Worm (Caenorhabditis elegans) whole organism, young adult: ENCODE results near the gene prk-2.

Experiments
- B0019.2 ChIP-seq: fragments of 200-800 bp; sonication (Bioruptor generic); conservative IDR thresholded peaks from 2 replicates; pipeline ENCODE4 v1.3.6; 2022; ENCODE audit warnings: missing genetic modification reagents, missing genetic modification characterization, missing compliant biosample characterization
- B0261.1 ChIP-seq: sonication (generic microtip); optimal IDR thresholded peaks from 2 replicates; lab custom pipeline; 2016; ENCODE audit warnings: mild to moderate bottlenecking, missing genetic modification characterization, moderate library complexity, missing compliant biosample characterization
- B0336.3 ChIP-seq: fragments of 200-800 bp; sonication (Bioruptor generic); IDR thresholded peaks from 2 replicates; pipeline ENCODE4 v1.3.6; 2022; ENCODE audit warnings: missing genetic modification characterization, missing compliant biosample characterization
- C06A6.2 ChIP-seq: fragments of 200-800 bp; sonication (Bioruptor generic); conservative IDR thresholded peaks from 2 replicates; pipeline ENCODE4 v1.3.6; 2022; ENCODE audit warnings: missing genetic modification characterization, missing compliant biosample characterization
- F23B12.7 ChIP-seq: sonication (generic microtip); optimal IDR thresholded peaks from 2 replicates; lab custom pipeline; 2017; ENCODE audit warnings: missing genetic modification characterization, mild to moderate bottlenecking, missing compliant biosample characterization, antibody characterized with exemption, moderate library complexity; ENCODE audit not compliant: insufficient read depth
- F39B2.1 ChIP-seq: fragments of 200-800 bp; sonication (Bioruptor generic); IDR thresholded peaks from 2 replicates; pipeline ENCODE4 v1.3.6; 2022; ENCODE audit warnings: missing genetic modification reagents, missing genetic modification characterization, missing compliant biosample characterization
- F49E8.2 ChIP-seq: sonication (generic microtip); optimal IDR thresholded peaks from 3 replicates; lab custom pipeline; 2017; ENCODE audit warnings: missing genetic modification characterization, mild to moderate bottlenecking, missing compliant biosample characterization, antibody characterized with exemption, moderate library complexity; ENCODE audit not compliant: insufficient read depth
- F57C9.4 ChIP-seq: sonication (generic microtip); optimal IDR thresholded peaks from 2 replicates; lab custom pipeline; 2017; ENCODE audit warnings: mild to moderate bottlenecking, missing genetic modification characterization, missing compliant biosample characterization
- K12H6.12 ChIP-seq: fragments of 200-800 bp; sonication (Bioruptor generic); optimal IDR thresholded peaks from 2 replicates; lab custom pipeline; 2018; ENCODE audit warnings: mild to moderate bottlenecking, missing genetic modification characterization, missing compliant biosample characterization
- T26A5.8 ChIP-seq: sonication (generic microtip); optimal IDR thresholded peaks from 2 replicates; lab custom pipeline; 2016; ENCODE audit warnings: missing genetic modification characterization, missing compliant biosample characterization
- Y53G8AR.9 ChIP-seq: fragments of 200-800 bp; sonication (Bioruptor generic); conservative IDR thresholded peaks from 2 replicates; pipeline ENCODE4 v1.3.6; 2022; ENCODE audit warnings: missing genetic modification reagents, missing genetic modification characterization, missing compliant biosample characterization
- Y79H2A.3 ChIP-seq: fragments of 200-800 bp; sonication (Bioruptor generic); conservative IDR thresholded peaks from 2 replicates; pipeline ENCODE4 v1.3.6; 2022; ENCODE audit warnings: missing genetic modification reagents, missing genetic modification characterization, missing compliant biosample characterization
- akir-1 ChIP-seq: fragments of 200-800 bp; sonication (Bioruptor generic); optimal IDR thresholded peaks from 2 replicates; lab custom pipeline; 2018; ENCODE audit warnings: mild to moderate bottlenecking, missing genetic modification characterization, moderate library complexity, missing compliant biosample characterization
- attf-5 ChIP-seq: fragments of 200-800 bp; sonication (Bioruptor generic); optimal IDR thresholded peaks from 2 replicates; lab custom pipeline; 2018; ENCODE audit warnings: mild to moderate bottlenecking, missing genetic modification characterization, missing compliant biosample characterization
- attf-6 ChIP-seq: fragments of 200-800 bp; sonication (Bioruptor generic); IDR thresholded peaks from 2 replicates; pipeline ENCODE4 v1.3.6; 2022; ENCODE audit warnings: missing genetic modification reagents, missing genetic modification characterization, missing compliant biosample characterization
- cebp-1 ChIP-seq, 2 experiments: fragments of 200-800 bp in 1 of 2; sonication (Bioruptor generic) in 1 of 2; sonication (generic microtip) in 1 of 2; IDR thresholded peaks in 1 of 2; optimal IDR thresholded peaks in 1 of 2; 2 replicates each; pipeline versions ENCODE4 v1.3.6 to Lab custom; 2017 to 2022; ENCODE audit warnings: missing compliant biosample characterization in 2 of 2, missing genetic modification characterization in 2 of 2, mild to moderate bottlenecking in 1 of 2, missing genetic modification reagents in 1 of 2, moderate library complexity in 1 of 2
- cebp-2 ChIP-seq: fragments of 200-800 bp; sonication (Bioruptor generic); IDR thresholded peaks from 2 replicates; pipeline ENCODE4 v1.3.6; 2022; ENCODE audit warnings: missing genetic modification characterization, missing compliant biosample characterization
- ceh-100 ChIP-seq: fragments of 200-800 bp; sonication (Bioruptor generic); IDR thresholded peaks from 2 replicates; pipeline ENCODE4 v1.3.6; 2022; ENCODE audit warnings: missing genetic modification reagents, missing genetic modification characterization, missing compliant biosample characterization
- ceh-40 ChIP-seq: fragments of 200-800 bp; sonication (Bioruptor generic); IDR thresholded peaks from 2 replicates; pipeline ENCODE4 v1.3.6; 2022; ENCODE audit warnings: missing genetic modification characterization, missing compliant biosample characterization
- ceh-91 ChIP-seq: fragments of 200-800 bp; sonication (Bioruptor generic); IDR thresholded peaks from 2 replicates; pipeline ENCODE4 v1.3.6; 2022; ENCODE audit warnings: missing genetic modification reagents, missing genetic modification characterization, missing compliant biosample characterization
- chd-7 ChIP-seq: sonication (generic microtip); optimal IDR thresholded peaks from 2 replicates; lab custom pipeline; 2016; ENCODE audit warnings: mild to moderate bottlenecking, missing genetic modification characterization, moderate library complexity, missing compliant biosample characterization
- dox-1 ChIP-seq: fragments of 200-800 bp; sonication (Bioruptor generic); IDR thresholded peaks from 2 replicates; pipeline ENCODE4 v1.3.6; 2022; ENCODE audit warnings: missing genetic modification reagents, missing genetic modification characterization, missing compliant biosample characterization
- egrh-3 ChIP-seq: fragments of 200-800 bp; sonication (Bioruptor generic); IDR thresholded peaks from 2 replicates; pipeline ENCODE4 v1.3.6; 2022; ENCODE audit warnings: missing genetic modification reagents, missing genetic modification characterization, missing compliant biosample characterization
- ets-4 ChIP-seq: fragments of 200-800 bp; sonication (Bioruptor generic); optimal IDR thresholded peaks from 2 replicates; lab custom pipeline; 2018; ENCODE audit warnings: mild to moderate bottlenecking, missing genetic modification characterization, missing compliant biosample characterization
- him-1 ChIP-seq: sonication (generic microtip); optimal IDR thresholded peaks from 2 replicates; lab custom pipeline; 2016; ENCODE audit warnings: missing genotype, missing genetic modification reagents, missing genetic modification characterization, missing compliant biosample characterization
- hlh-12 ChIP-seq: sonication (generic microtip); optimal IDR thresholded peaks from 2 replicates; lab custom pipeline; 2016; ENCODE audit warnings: missing genetic modification characterization, missing compliant biosample characterization
- hmg-1.2 ChIP-seq: fragments of 200-800 bp; sonication (Bioruptor generic); IDR thresholded peaks from 2 replicates; pipeline ENCODE4 v1.3.6; 2022; ENCODE audit warnings: missing genetic modification reagents, missing genetic modification characterization, missing compliant biosample characterization
- hsf-1 ChIP-seq: fragments of 200-800 bp; sonication (Bioruptor generic); IDR thresholded peaks from 2 replicates; pipeline ENCODE4 v1.3.6; 2022; ENCODE audit warnings: missing genetic modification reagents, missing genetic modification characterization, missing compliant biosample characterization
- lin-26 ChIP-seq: fragments of 200-800 bp; sonication (Bioruptor generic); IDR thresholded peaks from 2 replicates; pipeline ENCODE4 v1.3.6; 2022; ENCODE audit warnings: missing genetic modification reagents, missing genetic modification characterization, missing compliant biosample characterization
- lin-54 ChIP-seq: fragments of 200-800 bp; sonication (Bioruptor generic); optimal IDR thresholded peaks from 2 replicates; lab custom pipeline; 2018; ENCODE audit warnings: mild to moderate bottlenecking, missing genetic modification characterization, missing compliant biosample characterization
- lir-1 ChIP-seq: fragments of 200-800 bp; sonication (Bioruptor generic); conservative IDR thresholded peaks from 2 replicates; pipeline ENCODE4 v1.3.6; 2022; ENCODE audit warnings: missing genetic modification reagents, missing genetic modification characterization, missing compliant biosample characterization
- lsl-1 ChIP-seq: fragments of 200-800 bp; sonication (Bioruptor generic); optimal IDR thresholded peaks from 2 replicates; lab custom pipeline; 2018; ENCODE audit warnings: mild to moderate bottlenecking, missing genetic modification characterization, moderate library complexity, missing compliant biosample characterization
- madf-3 ChIP-seq: fragments of 200-800 bp; sonication (Bioruptor generic); IDR thresholded peaks from 2 replicates; pipeline ENCODE4 v1.3.6; 2022; ENCODE audit warnings: missing genetic modification reagents, missing genetic modification characterization, missing compliant biosample characterization
- mel-28 ChIP-seq: sonication (generic microtip); optimal IDR thresholded peaks from 2 replicates; lab custom pipeline; 2016; ENCODE audit warnings: borderline replicate concordance, mild to moderate bottlenecking, missing genetic modification characterization, missing compliant biosample characterization
- nfya-2 ChIP-seq: fragments of 200-800 bp; sonication (Bioruptor generic); IDR thresholded peaks from 2 replicates; pipeline ENCODE4 v1.3.6; 2022; ENCODE audit warnings: missing genetic modification reagents, missing genetic modification characterization, missing compliant biosample characterization
- nhr-120 ChIP-seq: fragments of 200-800 bp; sonication (Bioruptor generic); IDR thresholded peaks from 2 replicates; pipeline ENCODE4 v1.3.6; 2022; ENCODE audit warnings: missing genetic modification characterization, missing compliant biosample characterization
- nhr-179 ChIP-seq: sonication (generic microtip); optimal IDR thresholded peaks from 2 replicates; lab custom pipeline; 2016; ENCODE audit warnings: mild to moderate bottlenecking, missing genetic modification characterization, missing compliant biosample characterization
- nhr-80 ChIP-seq: sonication (generic microtip); optimal IDR thresholded peaks from 2 replicates; lab custom pipeline; 2016; ENCODE audit warnings: missing genetic modification characterization, missing compliant biosample characterization
- pbrm-1 ChIP-seq: fragments of 200-800 bp; sonication (Bioruptor generic); IDR thresholded peaks from 2 replicates; pipeline ENCODE4 v1.3.6; 2022; ENCODE audit warnings: missing genetic modification reagents, missing genetic modification characterization, missing compliant biosample characterization
- rec-8 ChIP-seq, 2 experiments: sonication (generic microtip); optimal IDR thresholded peaks; 2 replicates each; lab custom pipeline; 2016; ENCODE audit warnings: mild to moderate bottlenecking in 2 of 2, missing genetic modification characterization in 2 of 2, missing genetic modification reagents in 2 of 2, missing genotype in 2 of 2, missing biosample characterization in 1 of 2, missing compliant biosample characterization in 1 of 2, moderate library complexity in 1 of 2
- rpc-1 ChIP-seq, 2 experiments: fragments of 150-350 bp in 1 of 2; sonication (generic microtip) in 1 of 2; optimal IDR thresholded peaks; 2 replicates each; lab custom pipeline; 2014 to 2018; ENCODE audit warnings: missing biosample characterization in 1 of 2, missing genetic modification characterization in 1 of 2, missing genetic modification reagents in 1 of 2, missing genotype in 1 of 2
- somi-1 ChIP-seq: fragments of 200-800 bp; sonication (Bioruptor generic); optimal IDR thresholded peaks from 2 replicates; lab custom pipeline; 2018; ENCODE audit warnings: mild to moderate bottlenecking, missing genetic modification characterization, missing compliant biosample characterization
- sptf-2 ChIP-seq: fragments of 200-800 bp; sonication (Bioruptor generic); optimal IDR thresholded peaks from 2 replicates; lab custom pipeline; 2018; ENCODE audit warnings: mild to moderate bottlenecking, missing genetic modification characterization, missing compliant biosample characterization
- tbx-9 ChIP-seq: sonication (generic microtip); optimal IDR thresholded peaks from 2 replicates; lab custom pipeline; 2016; ENCODE audit warnings: borderline replicate concordance, missing genetic modification characterization, inconsistent platforms, missing compliant biosample characterization
- unc-62 ChIP-seq: fragments of 150-350 bp; optimal IDR thresholded peaks from 2 replicates; lab custom pipeline; 2014; ENCODE audit warnings: missing biosample characterization, missing genetic modification reagents, missing genetic modification characterization
- zim-3 ChIP-seq: sonication (generic microtip); optimal IDR thresholded peaks from 2 replicates; lab custom pipeline; 2017; ENCODE audit warnings: mild to moderate bottlenecking, missing genetic modification characterization, moderate library complexity, missing compliant biosample characterization
- ztf-28 ChIP-seq: fragments of 200-800 bp; sonication (Bioruptor generic); IDR thresholded peaks from 2 replicates; pipeline ENCODE4 v1.3.6; 2022; ENCODE audit warnings: missing genetic modification reagents, missing genetic modification characterization, missing compliant biosample characterization
- ztf-3 ChIP-seq: fragments of 200-800 bp; sonication (Bioruptor generic); optimal IDR thresholded peaks from 2 replicates; lab custom pipeline; 2018; ENCODE audit warnings: mild to moderate bottlenecking, missing genetic modification characterization, missing compliant biosample characterization

The prk-2 gene

DNA sequence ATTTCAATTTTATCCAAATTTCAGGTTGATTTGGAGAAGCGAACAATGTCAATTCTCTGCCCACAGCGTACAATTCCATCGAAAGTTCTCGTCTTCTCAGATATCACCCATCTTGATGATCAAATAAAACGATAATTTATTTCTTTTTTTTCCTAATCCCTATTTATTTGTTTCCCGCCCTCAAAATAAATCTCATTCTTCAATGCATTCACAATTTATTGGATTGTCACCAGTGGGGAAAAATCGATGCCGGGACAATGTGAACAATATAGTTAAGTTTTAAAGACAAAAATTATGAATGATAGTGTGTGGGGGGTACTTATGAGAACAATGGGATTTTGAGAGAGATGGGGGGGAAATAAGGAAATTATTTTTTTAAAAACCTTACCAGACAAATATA, 30.4 kb upstream of the prk-2 start (continued):
- TF ChIP-seq nhr-80 = no peak
- no peak for TF ChIP-seq egrh-3 (GFP tag; lab: Robert Waterston, UW)
- TF ChIP-seq ztf-3 (GFP tag; lab: Kevin White, UChicago) = no peak
- no peak for TF ChIP-seq rec-8 (tag; optimal IDR thresholded peaks at IDR 0.05; lab: Kevin White, UChicago)
- TF ChIP-seq nfya-2 (GFP tag; lab: Robert Waterston, UW) = 0 out of 2 replicates have a peak, but pooled peaks have one; percentile 64
- TF ChIP-seq B0019.2 (GFP tag; lab: Robert Waterston, UW) = no peak
- 0 out of 2 replicates have a peak, but pooled peaks have one; percentile 7 for TF ChIP-seq madf-3
- TF ChIP-seq mel-28 (tag; lab: Kevin White, UChicago) = no peak
- no peak for TF ChIP-seq Y79H2A.3
- TF ChIP-seq F23B12.7 (tag; lab: Kevin White, UChicago) = no peak
- TF ChIP-seq ztf-28 (GFP tag; lab: Robert Waterston, UW) = no peak
- TF ChIP-seq ets-4 (GFP tag; lab: Kevin White, UChicago) = no peak
- TF ChIP-seq somi-1 = no peak
- no peak for TF ChIP-seq zim-3 (tag; lab: Kevin White, UChicago)
- TF ChIP-seq nhr-120 (GFP tag; lab: Robert Waterston, UW) = no peak
- no peak for TF ChIP-seq tbx-9
- no peak for TF ChIP-seq cebp-2
- no peak for TF ChIP-seq ceh-91 (GFP tag; lab: Robert Waterston, UW)
- TF ChIP-seq him-1 (tag; lab: Kevin White, UChicago) = peak; percentile 38
- no peak for TF ChIP-seq lin-54
- no peak for TF ChIP-seq F39B2.1 (GFP tag; lab: Robert Waterston, UW)
- TF ChIP-seq F57C9.4 (tag; lab: Kevin White, UChicago) = no peak
- peak; percentile 73 for TF ChIP-seq Y53G8AR.9 (GFP tag; lab: Robert Waterston, UW)
- no peak for TF ChIP-seq sptf-2 (GFP tag; lab: Kevin White, UChicago)
- no peak for TF ChIP-seq K12H6.12 (tag; lab: Kevin White, UChicago)
- no peak for TF ChIP-seq pbrm-1 (GFP tag; lab: Robert Waterston, UW)
- 0 out of 2 replicates have a peak, but pooled peaks have one; percentile 23 for TF ChIP-seq hmg-1.2 (GFP tag; lab: Robert Waterston, UW)
- no peak for TF ChIP-seq chd-7 (tag; lab: Kevin White, UChicago)
- TF ChIP-seq unc-62 (GFP tag; lab: Kevin White, UChicago) = no peak
- no peak for TF ChIP-seq ceh-100 (GFP tag; lab: Robert Waterston, UW)
- no peak for TF ChIP-seq cebp-1 (GFP tag; IDR thresholded peaks at IDR 0.05; lab: Robert Waterston, UW)
- peak; percentile 32 for TF ChIP-seq cebp-1 (tag; optimal IDR thresholded peaks at IDR 0.05; lab: Kevin White, UChicago)
- no peak for TF ChIP-seq T26A5.8 (tag; lab: Kevin White, UChicago)
- TF ChIP-seq akir-1 (GFP tag; lab: Kevin White, UChicago) = no peak
- TF ChIP-seq ceh-40 = no peak
- no peak for TF ChIP-seq C06A6.2 (GFP tag; lab: Robert Waterston, UW)
- TF ChIP-seq nhr-179 (tag; lab: Kevin White, UChicago) = no peak
- TF ChIP-seq hlh-12 (tag; lab: Kevin White, UChicago) = no peak
- peak; percentile 60; the same call in 1 of the 2 replicates for TF ChIP-seq hsf-1 (GFP tag; lab: Robert Waterston, UW)
- no peak for TF ChIP-seq B0261.1 (tag; lab: Kevin White, UChicago)
- peak; percentile 61 for TF ChIP-seq F49E8.2
- 0 out of 2 replicates have a peak, but pooled peaks have one; percentile 51 for TF ChIP-seq attf-6 (GFP tag; lab: Robert Waterston, UW)
- TF ChIP-seq lir-1 (GFP tag; lab: Robert Waterston, UW) = no peak
- peak; percentile 59; the same call in 1 of the 2 replicates for TF ChIP-seq B0336.3 (GFP tag; lab: Robert Waterston, UW)
- TF ChIP-seq rpc-1 (optimal IDR thresholded peaks at IDR 0.05; lab: Kevin White, UChicago) = no peak
- no peak for TF ChIP-seq rpc-1 (tag; optimal IDR thresholded peaks at IDR 0.05; lab: Kevin White, UChicago)
- TF ChIP-seq attf-5 (GFP tag; lab: Kevin White, UChicago) = no peak
- 0 out of 2 replicates have a peak, but pooled peaks have one; percentile 59 for TF ChIP-seq lin-26 (GFP tag; lab: Robert Waterston, UW)
- peak; percentile 25 for TF ChIP-seq lsl-1 (GFP tag; lab: Kevin White, UChicago)
- TF ChIP-seq dox-1 (GFP tag; lab: Robert Waterston, UW) = no peak
